Fruit fly (Drosophila melanogaster) whole organism, embryonic: ENCODE data around the gene Glyat.

Experiments used
- Abd-B ChIP-seq: fragments of 200-800 bp; sonication (Bioruptor generic); optimal IDR thresholded peaks from 2 replicates; lab custom pipeline; 2018; ENCODE audit warnings: missing biosample characterization, mild to moderate bottlenecking, missing genetic modification characterization, moderate library complexity
- Ada2b ChIP-seq: fragments of 200-800 bp; sonication (Bioruptor generic); IDR thresholded peaks from 2 replicates; pipeline ENCODE4 v1.3.6; 2022; ENCODE audit warnings: missing biosample characterization, missing genetic modification characterization
- Awh ChIP-seq: fragments of 200-800 bp; sonication (Bioruptor generic); IDR thresholded peaks from 2 replicates; pipeline ENCODE4, ENCODE4 v1.3.6; 2022; ENCODE audit warnings: missing biosample characterization, missing genetic modification characterization
- B-H1 ChIP-seq: fragments of 200-800 bp; sonication (Bioruptor generic); IDR thresholded peaks from 3 replicates; pipeline ENCODE4 v1.3.6; 2022; ENCODE audit warnings: missing biosample characterization, missing genetic modification characterization
- CG10321 ChIP-seq: fragments of 200-800 bp; sonication (Bioruptor generic); IDR thresholded peaks from 2 replicates; pipeline ENCODE4 v1.3.6; 2022; ENCODE audit warnings: missing biosample characterization, missing genetic modification characterization
- CG10366 ChIP-seq: fragments of 200-800 bp; sonication (Bioruptor generic); IDR thresholded peaks from 2 replicates; pipeline ENCODE4 v1.3.6; 2022; ENCODE audit warnings: missing biosample characterization, missing genetic modification characterization
- CG12236 ChIP-seq: fragments of 200-800 bp; sonication (Bioruptor generic); optimal IDR thresholded peaks from 2 replicates; lab custom pipeline; 2016; ENCODE audit warnings: missing biosample characterization, missing genetic modification characterization
- CG15601 ChIP-seq: fragments of 200-800 bp; sonication (Bioruptor generic); optimal IDR thresholded peaks from 3 replicates; lab custom pipeline; 2019; ENCODE audit warnings: missing biosample characterization, mild to moderate bottlenecking, missing genetic modification characterization, moderate library complexity
- CG17802 ChIP-seq: fragments of 200-800 bp; sonication (Bioruptor generic); optimal IDR thresholded peaks from 2 replicates; lab custom pipeline; 2018; ENCODE audit warnings: missing biosample characterization, mild to moderate bottlenecking, missing genetic modification characterization, moderate library complexity
- CG30020 ChIP-seq: fragments of 200-800 bp; optimal IDR thresholded peaks from 2 replicates; lab custom pipeline; 2019; ENCODE audit warnings: missing biosample characterization, mild to moderate bottlenecking, missing genetic modification characterization, moderate library complexity
- CG42726 ChIP-seq: fragments of 200-800 bp; sonication (Bioruptor generic); IDR thresholded peaks from 2 replicates; pipeline ENCODE4 v1.3.6; 2022; ENCODE audit warnings: missing biosample characterization, missing genetic modification characterization; ENCODE audit not compliant: partially characterized antibody
- CG4282 ChIP-seq: fragments of 200-800 bp; sonication (Bioruptor generic); optimal IDR thresholded peaks from 2 replicates; lab custom pipeline; 2016; ENCODE audit warnings: missing biosample characterization, missing genetic modification characterization
- CG4424 ChIP-seq: fragments of 200-800 bp; sonication (Bioruptor generic); optimal IDR thresholded peaks from 3 replicates; lab custom pipeline; 2016; ENCODE audit warnings: missing biosample characterization, missing genetic modification characterization
- CG5953 ChIP-seq: fragments of 200-800 bp; sonication (Bioruptor generic); IDR thresholded peaks from 2 replicates; pipeline ENCODE4 v1.3.6; 2022; ENCODE audit warnings: missing biosample characterization, missing genetic modification characterization
- CG7839 ChIP-seq: fragments of 200-800 bp; sonication (Bioruptor generic); optimal IDR thresholded peaks from 3 replicates; lab custom pipeline; 2018; ENCODE audit warnings: missing biosample characterization, mild to moderate bottlenecking, missing genetic modification characterization, moderate library complexity
- CG7963 ChIP-seq: fragments of 200-800 bp; sonication (Bioruptor generic); IDR thresholded peaks from 3 replicates; pipeline ENCODE4 v1.3.6; 2022; ENCODE audit warnings: missing biosample characterization, missing genetic modification characterization; ENCODE audit not compliant: partially characterized antibody
- CG8089 ChIP-seq: fragments of 200-800 bp; sonication (Bioruptor generic); optimal IDR thresholded peaks from 3 replicates; lab custom pipeline; 2016; ENCODE audit warnings: missing biosample characterization, missing genetic modification characterization
- CG9932 ChIP-seq: fragments of 200-800 bp; sonication (Bioruptor generic); IDR thresholded peaks from 2 replicates; pipeline ENCODE4 v1.3.6; 2022; ENCODE audit warnings: missing biosample characterization, missing genetic modification characterization
- CHES-1-like ChIP-seq: fragments of 200-800 bp; sonication (Bioruptor generic); optimal IDR thresholded peaks from 2 replicates; lab custom pipeline; 2016; ENCODE audit warnings: missing biosample characterization, missing genetic modification characterization
- Drgx ChIP-seq: fragments of 200-800 bp; sonication (Bioruptor generic); IDR thresholded peaks from 2 replicates; pipeline ENCODE4 v1.3.6; 2022; ENCODE audit warnings: missing biosample characterization, missing genetic modification characterization
- Ets97D ChIP-seq: fragments of 200-800 bp; sonication (Bioruptor generic); optimal IDR thresholded peaks from 3 replicates; lab custom pipeline; 2016; ENCODE audit warnings: missing biosample characterization, missing genetic modification characterization
- Fer1 ChIP-seq: fragments of 200-800 bp; sonication (Bioruptor generic); optimal IDR thresholded peaks from 2 replicates; lab custom pipeline; 2017; ENCODE audit warnings: missing biosample characterization, mild to moderate bottlenecking, missing genetic modification characterization
- Gsc ChIP-seq: fragments of 200-800 bp; sonication (Bioruptor generic); IDR thresholded peaks from 2 replicates; pipeline ENCODE4 v1.3.6; 2022; ENCODE audit warnings: missing biosample characterization, missing genetic modification characterization
- Gug ChIP-seq: fragments of 200-800 bp; sonication (Bioruptor generic); IDR thresholded peaks from 4 replicates; pipeline ENCODE4 v1.3.6; 2022; ENCODE audit warnings: missing biosample characterization, missing genetic modification characterization
- Max ChIP-seq: fragments of 200-800 bp; sonication (Bioruptor generic); optimal IDR thresholded peaks from 2 replicates; lab custom pipeline; 2016; ENCODE audit warnings: missing biosample characterization, mild to moderate bottlenecking, missing genetic modification characterization
- Myb ChIP-seq: fragments of 200-800 bp; sonication (Bioruptor generic); optimal IDR thresholded peaks from 2 replicates; lab custom pipeline; 2016; ENCODE audit warnings: missing biosample characterization, missing genetic modification characterization
- NFAT ChIP-seq: fragments of 200-800 bp; sonication (Bioruptor generic); IDR thresholded peaks from 2 replicates; pipeline ENCODE4 v1.3.6; 2022; ENCODE audit warnings: missing biosample characterization, missing genetic modification characterization
- Spps ChIP-seq: fragments of 200-800 bp; sonication (Bioruptor generic); optimal IDR thresholded peaks from 2 replicates; lab custom pipeline; 2018; ENCODE audit warnings: missing biosample characterization, mild to moderate bottlenecking, missing genetic modification characterization
- Sry-δ ChIP-seq: fragments of 200-800 bp; sonication (Bioruptor generic); optimal IDR thresholded peaks from 2 replicates; lab custom pipeline; 2016; ENCODE audit warnings: missing biosample characterization, missing genetic modification characterization
- Stat92E ChIP-seq, 3 experiments: fragments of >200 bp in 2 of 3; fragments of 200-800 bp in 1 of 3; sonication (Bioruptor generic) in 1 of 3; optimal IDR thresholded peaks; 2 replicates each; lab custom pipeline; 2017 to 2019; ENCODE audit warnings: missing biosample characterization in 3 of 3, missing genetic modification characterization in 3 of 3, mild to moderate bottlenecking in 1 of 3, moderate library complexity in 1 of 3
- Tbp ChIP-seq: fragments of >200 bp; optimal IDR thresholded peaks from 2 replicates; lab custom pipeline; 2018; ENCODE audit warnings: missing biosample characterization, missing genetic modification characterization
- Vsx1 ChIP-seq: fragments of 200-800 bp; sonication (Bioruptor generic); optimal IDR thresholded peaks from 2 replicates; lab custom pipeline; 2017; ENCODE audit warnings: missing biosample characterization, mild to moderate bottlenecking, missing genetic modification characterization, missing genetic modification reagents
- ab ChIP-seq: fragments of 200-800 bp; sonication (Bioruptor generic); optimal IDR thresholded peaks from 2 replicates; lab custom pipeline; 2016; ENCODE audit warnings: missing biosample characterization, missing genetic modification characterization
- chinmo ChIP-seq: fragments of 200-800 bp; sonication (Bioruptor generic); IDR thresholded peaks from 4 replicates; pipeline ENCODE4 v1.3.6; 2022; ENCODE audit warnings: missing biosample characterization, missing genetic modification characterization; ENCODE audit not compliant: partially characterized antibody
- cwo ChIP-seq: fragments of 200-800 bp; sonication (Bioruptor generic); optimal IDR thresholded peaks from 3 replicates; lab custom pipeline; 2017; ENCODE audit warnings: missing biosample characterization, missing genetic modification characterization, mild to moderate bottlenecking, moderate library complexity, missing genetic modification reagents
- da ChIP-seq: fragments of 200-800 bp; sonication (Bioruptor generic); optimal IDR thresholded peaks from 2 replicates; lab custom pipeline; 2016; ENCODE audit warnings: missing biosample characterization, missing genetic modification characterization
- dan ChIP-seq: fragments of 200-800 bp; sonication (Bioruptor generic); IDR thresholded peaks from 2 replicates; pipeline ENCODE4 v1.3.6; 2022; ENCODE audit warnings: missing biosample characterization, missing genetic modification characterization
- ems ChIP-seq: fragments of 200-800 bp; sonication (Bioruptor generic); optimal IDR thresholded peaks from 3 replicates; lab custom pipeline; 2016; ENCODE audit warnings: missing biosample characterization, missing genetic modification characterization
- gsb ChIP-seq: fragments of 200-800 bp; sonication (Bioruptor generic); IDR thresholded peaks from 2 replicates; pipeline ENCODE4 v1.3.6; 2022; ENCODE audit warnings: missing biosample characterization, missing genetic modification characterization
- ind ChIP-seq: fragments of 200-800 bp; sonication (Bioruptor generic); optimal IDR thresholded peaks from 3 replicates; lab custom pipeline; 2016; ENCODE audit warnings: missing biosample characterization, missing genetic modification characterization
- kah ChIP-seq: fragments of 200-800 bp; sonication (Bioruptor generic); optimal IDR thresholded peaks from 2 replicates; lab custom pipeline; 2018; ENCODE audit warnings: missing biosample characterization, mild to moderate bottlenecking, missing genetic modification characterization
- luna ChIP-seq: fragments of 200-800 bp; sonication (Bioruptor generic); optimal IDR thresholded peaks from 2 replicates; lab custom pipeline; 2016; ENCODE audit warnings: missing biosample characterization, missing genetic modification characterization
- mld ChIP-seq: fragments of 200-800 bp; sonication (Bioruptor generic); IDR thresholded peaks from 3 replicates; pipeline ENCODE4 v1.3.6; 2022; ENCODE audit warnings: missing biosample characterization, missing genetic modification characterization; ENCODE audit not compliant: partially characterized antibody
- pan ChIP-seq, 4 experiments: fragments of >200 bp in 3 of 4; fragments of 200-800 bp in 1 of 4; sonication (Bioruptor generic) in 1 of 4; optimal IDR thresholded peaks in 3 of 4; IDR thresholded peaks in 1 of 4; 2 replicates each; pipeline versions ENCODE4 v1.3.6 to Lab custom; 2017 to 2022; ENCODE audit warnings: missing biosample characterization in 2 of 4, missing genetic modification characterization in 2 of 4, mixed read lengths in 1 of 4
- psq ChIP-seq: fragments of 200-800 bp; sonication (Bioruptor generic); optimal IDR thresholded peaks from 2 replicates; lab custom pipeline; 2017; ENCODE audit warnings: missing biosample characterization, missing genetic modification characterization
- pzg ChIP-seq: fragments of 200-800 bp; sonication (Bioruptor generic); optimal IDR thresholded peaks from 3 replicates; lab custom pipeline; 2018; ENCODE audit warnings: missing biosample characterization, mild to moderate bottlenecking, missing genetic modification characterization, moderate library complexity
- rib ChIP-seq: fragments of 200-800 bp; sonication (Bioruptor generic); IDR thresholded peaks from 2 replicates; pipeline ENCODE4 v1.3.6; 2022; ENCODE audit warnings: missing biosample characterization, missing genetic modification characterization
- ttk ChIP-seq: fragments of 200-800 bp; sonication (Bioruptor generic); IDR thresholded peaks from 2 replicates; pipeline ENCODE4 v2.1.2; 2022; ENCODE audit warnings: missing biosample characterization, missing genetic modification characterization
- vnd ChIP-seq: fragments of 200-800 bp; sonication (Bioruptor generic); IDR thresholded peaks from 3 replicates; pipeline ENCODE4 v1.3.6; 2022; ENCODE audit warnings: missing biosample characterization, missing genetic modification characterization; ENCODE audit not compliant: partially characterized antibody

Gene Glyat

DNA sequence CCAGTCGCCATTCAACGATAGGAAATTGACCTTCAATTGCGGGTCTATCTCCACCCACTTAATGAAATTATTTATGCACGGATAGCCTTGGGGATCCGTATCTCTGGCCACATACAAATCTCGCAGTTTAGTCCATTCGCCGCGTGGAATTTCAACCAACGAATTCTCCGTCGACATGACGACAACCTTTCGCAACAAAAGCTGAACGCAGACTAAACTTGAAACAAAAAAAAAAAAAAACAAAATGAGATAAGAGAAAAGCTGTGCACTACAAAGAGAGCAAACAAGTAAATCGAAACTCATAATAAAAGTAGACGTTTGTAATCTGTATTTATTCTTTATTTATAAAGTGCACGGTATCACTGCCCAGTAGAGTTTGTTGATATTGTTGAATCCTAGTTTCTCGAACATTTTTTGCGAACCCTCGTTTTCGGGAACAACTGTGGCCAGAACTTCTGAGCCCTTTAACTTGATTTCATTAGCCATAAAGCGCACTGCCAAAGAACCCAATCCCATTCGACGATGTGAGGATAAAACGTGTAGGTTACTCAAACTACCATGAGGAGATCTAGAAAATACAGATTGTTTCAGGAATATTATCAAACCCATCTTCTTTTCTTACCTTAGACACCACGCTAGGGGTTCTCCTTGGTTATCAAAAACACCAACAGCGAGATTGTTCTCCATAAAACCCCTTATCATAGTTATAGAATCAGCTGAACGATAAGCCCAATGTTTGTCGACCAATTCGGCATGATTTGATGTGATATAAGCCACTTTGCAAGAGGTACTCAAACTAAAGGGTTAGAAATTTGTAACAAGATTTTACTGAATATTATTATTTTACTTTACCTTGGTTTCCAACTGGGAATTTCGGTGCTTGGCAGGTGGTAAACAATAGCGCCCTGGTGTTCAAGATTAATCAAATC, 905 bp downstream of the Glyat start, which contains the start of gene CG12560 (continued):
- TF ChIP-seq vnd (GFP tag; lab: Robert Waterston, UW) (no peak), ind (GFP tag; lab: Kevin White, UChicago) (no peak), Abd-B (GFP tag; lab: Kevin White, UChicago) (no peak), Tbp (no peak), CG17802 (tag; lab: Kevin White, UChicago) (no peak), da (no peak), gsb (GFP tag; lab: Robert Waterston, UW) (no peak), mld (GFP tag; lab: Robert Waterston, UW) (no peak), Stat92E (GFP tag; optimal IDR thresholded peaks at IDR 0.05; lab: Kevin White, UChicago) (no peak), Ada2b (GFP tag; lab: Robert Waterston, UW) (no peak), CG5953 (GFP tag; lab: Robert Waterston, UW) (no peak), B-H1 (GFP tag; lab: Robert Waterston, UW) (no peak), Gug (no peak), NFAT (no peak), CG9932 (GFP tag; lab: Robert Waterston, UW) (no peak), CG7839 (tag; lab: Kevin White, UChicago) (no peak), CG12236 (GFP tag; lab: Kevin White, UChicago) (no peak), Myb (GFP tag; lab: Kevin White, UChicago) (no peak), pzg (no peak), CG4424 (no peak), Vsx1 (GFP tag; lab: Kevin White, UChicago) (no peak), ems (GFP tag; lab: Kevin White, UChicago) (no peak), CG42726 (GFP tag; lab: Robert Waterston, UW) (no peak), Max (GFP tag; lab: Kevin White, UChicago) (no peak), CG10321 (no peak), CG8089 (GFP tag; lab: Kevin White, UChicago) (no peak), pan (optimal IDR thresholded peaks at IDR 0.05; lab: Kevin White, UChicago) (no peak), pan (GFP tag; optimal IDR thresholded peaks at IDR 0.05 in 1 of 2, IDR thresholded peaks at IDR 0.05 in 1 of 2) (peak in 1 of 2 experiments; percentile 11), Sry-δ (GFP tag; lab: Kevin White, UChicago) (no peak), cwo (no peak), CG7963 (GFP tag; lab: Robert Waterston, UW) (no peak), CG30020 (tag; lab: Kevin White, UChicago) (no peak), Gsc (GFP tag; lab: Robert Waterston, UW) (no peak), dan (GFP tag; lab: Robert Waterston, UW) (no peak), Awh (GFP tag; lab: Robert Waterston, UW) (no peak), chinmo (GFP tag; lab: Robert Waterston, UW) (peak; percentile 73; the same call in 2 of the 4 replicates), kah (no peak), luna (GFP tag; lab: Kevin White, UChicago) (no peak), Drgx (GFP tag; lab: Robert Waterston, UW) (no peak), rib (GFP tag; lab: Robert Waterston, UW) (no peak), Ets97D (GFP tag; lab: Kevin White, UChicago) (no peak), CG10366 (peak; percentile 18; the same call in 1 of the 2 replicates), Fer1 (GFP tag; lab: Kevin White, UChicago) (no peak), Spps (tag; lab: Kevin White, UChicago) (no peak), CG15601 (tag; lab: Kevin White, UChicago) (peak; percentile 37), CHES-1-like (no peak), psq (GFP tag; lab: Kevin White, UChicago) (no peak), CG4282 (GFP tag; lab: Kevin White, UChicago) (no peak), ttk (GFP tag; lab: Robert Waterston, UW) (no peak), ab (GFP tag; lab: Kevin White, UChicago) (no peak)
